Worm (Caenorhabditis elegans): ENCODE data around the gene ndx-9.

Gene ndx-9

DNA sequence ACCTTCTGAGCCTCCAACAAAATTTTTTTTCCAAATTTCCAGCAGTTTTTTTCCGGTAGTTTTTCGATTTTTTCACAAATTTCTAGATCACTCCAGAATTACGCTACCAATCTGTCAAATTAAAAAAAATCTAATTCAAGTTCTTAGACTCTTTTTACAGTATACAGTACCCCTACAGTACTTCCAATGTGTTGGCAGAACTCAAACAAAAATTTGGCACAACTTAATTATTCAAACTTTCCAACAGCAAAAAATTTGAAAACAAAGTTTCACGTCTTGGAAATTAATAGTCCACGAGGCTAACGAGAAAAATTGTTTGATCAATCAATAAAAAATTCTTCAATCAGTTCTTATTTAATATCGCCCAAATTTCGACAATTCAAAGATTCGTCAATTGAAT, 38.0 kb upstream of the ndx-9 start, which contains the start of gene F36H1.3:
Gene F36H1.3, plus strand, starts transcription at position 323 of the 400 bp plus-strand sequence.
- no peak for TF ChIP-seq unc-130 (GFP tag; optimal IDR thresholded peaks at IDR 0.05)
- no peak for TF ChIP-seq bed-2 (GFP tag; IDR thresholded peaks at IDR 0.05)
- TF ChIP-seq let-526 (GFP tag; IDR thresholded peaks at IDR 0.05), result no peak
- TF ChIP-seq egrh-3 (GFP tag; IDR thresholded peaks at IDR 0.05), result no peak
- no peak for TF ChIP-seq tbp1 (GFP tag; optimal IDR thresholded peaks at IDR 0.05)
- TF ChIP-seq lsl-1 (GFP tag; optimal IDR thresholded peaks at IDR 0.05), result no peak
- no peak for TF ChIP-seq aptf-3 (GFP tag; IDR thresholded peaks at IDR 0.05)
- no peak for TF ChIP-seq sdz-38 (tag; optimal IDR thresholded peaks at IDR 0.05)
- no peak for TF ChIP-seq ceh-40 (GFP tag; IDR thresholded peaks at IDR 0.05)
- TF ChIP-seq repo-1 (tag; optimal IDR thresholded peaks at IDR 0.05), result no peak
- TF ChIP-seq ZK185.1 (tag; optimal IDR thresholded peaks at IDR 0.05; ENCODE audit: poor library complexity, severe bottlenecking), result no peak
- TF ChIP-seq madf-8 (GFP tag; conservative IDR thresholded peaks at IDR 0.05), result no peak
- TF ChIP-seq F39B2.1 (GFP tag; IDR thresholded peaks at IDR 0.05), result no peak
- TF ChIP-seq F37B4.10 (GFP tag; IDR thresholded peaks at IDR 0.05), result no peak

DNA sequence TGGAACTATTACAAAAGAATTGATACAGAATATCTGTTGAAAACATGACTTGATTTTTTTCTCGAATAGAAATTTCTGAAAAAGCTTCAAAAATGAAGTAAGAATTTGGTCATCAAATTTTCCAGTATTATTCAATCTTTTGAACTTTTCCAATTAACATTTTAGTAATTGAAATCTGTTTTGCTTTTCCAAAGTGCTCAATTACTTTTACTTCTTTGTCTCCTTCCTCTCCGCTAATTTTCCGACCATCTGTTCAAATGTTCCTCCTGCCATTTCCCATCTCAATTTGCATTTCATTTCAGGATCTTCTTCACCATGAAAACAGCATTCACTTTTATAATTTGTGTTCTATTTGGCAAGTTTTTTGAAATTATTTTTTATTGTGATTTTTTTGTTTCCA, 37.1 kb upstream of the ndx-9 start, which contains the start of gene F36H1.11:
Gene F36H1.11, plus strand, starts transcription at position 301 of the 400 bp plus-strand sequence.
- TF ChIP-seq sdz-38 (tag; optimal IDR thresholded peaks at IDR 0.05) (no peak), pha-4 (tag; optimal IDR thresholded peaks at IDR 0.05) (no peak)

DNA sequence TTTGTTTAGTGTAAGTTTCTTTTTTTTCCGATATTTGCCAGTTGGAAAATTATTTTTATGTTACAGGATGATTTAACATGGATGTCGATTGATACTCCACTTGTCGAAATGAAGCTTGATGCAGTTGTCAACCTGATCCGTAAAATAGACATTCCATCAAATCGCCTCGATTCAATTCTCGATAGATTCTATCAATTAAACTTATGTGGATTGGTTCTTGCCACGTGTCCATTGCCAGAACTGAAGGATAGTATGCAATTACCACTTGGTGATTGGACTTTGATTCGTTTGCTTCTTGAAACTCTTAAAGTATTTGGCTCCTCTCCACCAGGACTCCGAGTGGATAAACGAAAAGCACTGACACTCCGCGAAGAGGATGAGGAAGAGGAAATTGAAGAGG, 32.6 kb upstream of the ndx-9 start:
- TF ChIP-seq mxl-1 (tag; optimal IDR thresholded peaks at IDR 0.05) (no peak), ccch-3 (GFP tag; optimal IDR thresholded peaks at IDR 0.05) (no peak), unc-62 (GFP tag; optimal IDR thresholded peaks at IDR 0.05) (no peak)

DNA sequence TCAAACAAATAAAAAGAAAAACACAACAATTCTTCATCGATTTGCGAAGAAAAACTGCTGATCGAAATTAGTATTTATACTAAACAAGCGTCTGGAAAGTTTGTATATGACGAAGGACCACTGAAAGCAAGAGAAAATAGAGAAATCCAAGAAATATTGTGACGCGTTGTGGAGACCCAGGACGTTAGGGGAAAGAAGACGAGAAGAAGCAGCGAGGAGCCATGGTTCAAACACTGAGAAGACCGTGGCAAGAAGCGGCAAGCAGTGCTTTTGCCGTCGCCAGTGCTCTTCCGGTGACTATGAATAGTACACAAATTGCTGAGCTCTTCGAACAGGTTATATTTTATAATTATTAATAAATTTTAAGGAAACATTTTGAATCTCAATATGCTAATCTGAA, 26.8 kb upstream of the ndx-9 start:
- TF ChIP-seq madf-6 (GFP tag; IDR thresholded peaks at IDR 0.05) (no peak), hmg-1.2 (GFP tag; IDR thresholded peaks at IDR 0.05) (peak; percentile 58; the same call in 1 of the 2 replicates), rpc-1 (optimal IDR thresholded peaks at IDR 0.05) (no peak), rpc-1 (tag; optimal IDR thresholded peaks at IDR 0.05) (no peak)

DNA sequence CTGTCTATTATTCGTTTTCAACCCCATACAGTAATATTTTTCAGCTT, 26.6 kb upstream of the ndx-9 start, which contains the start of gene kdin-1:
Gene kdin-1, plus strand, starts transcription at position 38 of the 47 bp plus-strand sequence.
- TF ChIP-seq nhr-27 (tag; optimal IDR thresholded peaks at IDR 0.05), result no peak
- no peak for TF ChIP-seq athp-1 (tag; optimal IDR thresholded peaks at IDR 0.05)
- no peak for TF ChIP-seq T26A5.8 (tag; optimal IDR thresholded peaks at IDR 0.05)
- no peak for TF ChIP-seq nhr-80 (tag; optimal IDR thresholded peaks at IDR 0.05)
- no peak for TF ChIP-seq lin-54 (GFP tag; optimal IDR thresholded peaks at IDR 0.05)
- no peak for TF ChIP-seq ztf-6 (GFP tag; IDR thresholded peaks at IDR 0.05)
- no peak for TF ChIP-seq unc-130 (GFP tag; optimal IDR thresholded peaks at IDR 0.05)
- no peak for TF ChIP-seq F22D6.2 (tag; optimal IDR thresholded peaks at IDR 0.05)
- TF ChIP-seq hrde-1 (tag; optimal IDR thresholded peaks at IDR 0.05; ENCODE audit: borderline replicate concordance), result no peak
- TF ChIP-seq ztf-28 (GFP tag; IDR thresholded peaks at IDR 0.05), result no peak
- no peak for TF ChIP-seq him-1 (tag; optimal IDR thresholded peaks at IDR 0.05)
- no peak for TF ChIP-seq tbp1 (GFP tag; optimal IDR thresholded peaks at IDR 0.05)
- no peak for TF ChIP-seq ceh-40 (GFP tag; IDR thresholded peaks at IDR 0.05)
- no peak for TF ChIP-seq nhr-179 (tag; optimal IDR thresholded peaks at IDR 0.05)
- no peak for TF ChIP-seq F23B12.7 (tag; optimal IDR thresholded peaks at IDR 0.05; ENCODE audit: insufficient read depth)
- TF ChIP-seq hlh-12 (tag; optimal IDR thresholded peaks at IDR 0.05), result no peak
- TF ChIP-seq hsf-1 (GFP tag; IDR thresholded peaks at IDR 0.05), result no peak
- no peak for TF ChIP-seq Y95B8A.8 (GFP tag; IDR thresholded peaks at IDR 0.05)
